Fruit fly (Drosophila melanogaster) whole organism, embryonic: ENCODE measurements around the gene CG17329.

Source experiments
- Bdp1 ChIP-seq: fragments of 200-800 bp; sonication (Bioruptor generic); optimal IDR thresholded peaks from 3 replicates; lab custom pipeline; 2016; ENCODE audit warnings: missing biosample characterization, missing genetic modification characterization
- Bgb ChIP-seq: fragments of 200-800 bp; sonication (Bioruptor generic); IDR thresholded peaks from 2 replicates; pipeline ENCODE4 v1.3.6; 2022; ENCODE audit warnings: missing biosample characterization, missing genetic modification characterization; ENCODE audit not compliant: partially characterized antibody
- CG10959 ChIP-seq: fragments of 200-800 bp; sonication (Bioruptor generic); IDR thresholded peaks from 2 replicates; pipeline ENCODE4 v1.3.6; 2022; ENCODE audit warnings: missing biosample characterization, missing genetic modification characterization
- CG12155 ChIP-seq: fragments of 200-800 bp; sonication (Bioruptor generic); optimal IDR thresholded peaks from 3 replicates; lab custom pipeline; 2016; ENCODE audit warnings: missing biosample characterization, missing genetic modification characterization
- CG12219 ChIP-seq: fragments of 200-800 bp; sonication (Bioruptor generic); optimal IDR thresholded peaks from 3 replicates; lab custom pipeline; 2018; ENCODE audit warnings: missing biosample characterization, mild to moderate bottlenecking, missing genetic modification characterization
- CG12659 ChIP-seq: fragments of 200-800 bp; sonication (Bioruptor generic); optimal IDR thresholded peaks from 3 replicates; lab custom pipeline; 2017; ENCODE audit warnings: mild to moderate bottlenecking, missing biosample characterization, missing genetic modification reagents, missing genetic modification characterization
- CG14050 ChIP-seq: fragments of 200-800 bp; sonication (Bioruptor generic); IDR thresholded peaks from 3 replicates; pipeline ENCODE4 v1.3.6; 2022; ENCODE audit warnings: missing biosample characterization, missing genetic modification characterization
- CG15514 ChIP-seq: fragments of 200-800 bp; sonication (Bioruptor generic); optimal IDR thresholded peaks from 3 replicates; lab custom pipeline; 2017; ENCODE audit warnings: missing biosample characterization, missing genetic modification characterization, mild to moderate bottlenecking, moderate library complexity, missing genetic modification reagents
- CG15601 ChIP-seq: fragments of 200-800 bp; sonication (Bioruptor generic); optimal IDR thresholded peaks from 3 replicates; lab custom pipeline; 2019; ENCODE audit warnings: missing biosample characterization, mild to moderate bottlenecking, missing genetic modification characterization, moderate library complexity
- CG17186 ChIP-seq: fragments of 200-800 bp; sonication (Bioruptor generic); optimal IDR thresholded peaks from 3 replicates; lab custom pipeline; 2017; ENCODE audit warnings: missing biosample characterization, missing genetic modification reagents, missing genetic modification characterization
- CG17612 ChIP-seq: fragments of 200-800 bp; sonication (Bioruptor generic); IDR thresholded peaks from 2 replicates; pipeline ENCODE4 v1.3.6; 2022; ENCODE audit warnings: missing biosample characterization, missing genetic modification characterization
- CG17802 ChIP-seq: fragments of 200-800 bp; sonication (Bioruptor generic); optimal IDR thresholded peaks from 2 replicates; lab custom pipeline; 2018; ENCODE audit warnings: missing biosample characterization, mild to moderate bottlenecking, missing genetic modification characterization, moderate library complexity
- CG17829 ChIP-seq: fragments of 200-800 bp; optimal IDR thresholded peaks from 2 replicates; lab custom pipeline; 2019; ENCODE audit warnings: missing biosample characterization, mild to moderate bottlenecking, missing genetic modification characterization, moderate library complexity
- CG18619 ChIP-seq: fragments of 200-800 bp; sonication (Bioruptor generic); optimal IDR thresholded peaks from 3 replicates; lab custom pipeline; 2017; ENCODE audit warnings: missing biosample characterization, mild to moderate bottlenecking, missing genetic modification characterization
- CG2678 ChIP-seq: fragments of 200-800 bp; sonication (Bioruptor generic); optimal IDR thresholded peaks from 3 replicates; lab custom pipeline; 2019; ENCODE audit warnings: missing biosample characterization, mild to moderate bottlenecking, missing genetic modification characterization, moderate library complexity
- CG31224 ChIP-seq: fragments of 200-800 bp; sonication (Bioruptor generic); IDR thresholded peaks from 2 replicates; pipeline ENCODE4 v1.3.6; 2022; ENCODE audit warnings: missing biosample characterization, missing genetic modification characterization
- CG3281 ChIP-seq: fragments of 200-800 bp; sonication (Bioruptor generic); optimal IDR thresholded peaks from 3 replicates; lab custom pipeline; 2017; ENCODE audit warnings: missing biosample characterization, mild to moderate bottlenecking, missing genetic modification characterization
- CG34376 ChIP-seq: fragments of 200-800 bp; sonication (Bioruptor generic); optimal IDR thresholded peaks from 2 replicates; lab custom pipeline; 2018; ENCODE audit warnings: missing biosample characterization, mild to moderate bottlenecking, missing genetic modification characterization
- CG4404 ChIP-seq: fragments of 200-800 bp; sonication (Bioruptor generic); IDR thresholded peaks from 2 replicates; pipeline ENCODE4 v1.3.6; 2022; ENCODE audit warnings: missing biosample characterization, missing genetic modification characterization
- CG4617 ChIP-seq: fragments of 200-800 bp; sonication (Bioruptor generic); optimal IDR thresholded peaks from 3 replicates; lab custom pipeline; 2016; ENCODE audit warnings: missing biosample characterization, missing genetic modification characterization, borderline replicate concordance
- CG5953 ChIP-seq: fragments of 200-800 bp; sonication (Bioruptor generic); IDR thresholded peaks from 2 replicates; pipeline ENCODE4 v1.3.6; 2022; ENCODE audit warnings: missing biosample characterization, missing genetic modification characterization
- CG6272 ChIP-seq: fragments of 200-800 bp; sonication (Bioruptor generic); IDR thresholded peaks from 2 replicates; pipeline ENCODE4 v1.3.6; 2022; ENCODE audit warnings: missing biosample characterization, missing genetic modification characterization
- CG9727 ChIP-seq: fragments of 200-800 bp; sonication (Bioruptor generic); optimal IDR thresholded peaks from 3 replicates; lab custom pipeline; 2017; ENCODE audit warnings: missing biosample characterization, mild to moderate bottlenecking, missing genetic modification characterization
- Dref ChIP-seq: fragments of 200-800 bp; sonication (Bioruptor generic); IDR thresholded peaks from 2 replicates; pipeline ENCODE4 v1.3.6; 2022; ENCODE audit warnings: missing biosample characterization, missing genetic modification characterization
- HLHmδ ChIP-seq: fragments of 200-800 bp; sonication (Bioruptor generic); optimal IDR thresholded peaks from 2 replicates; lab custom pipeline; 2018; ENCODE audit warnings: missing biosample characterization, mild to moderate bottlenecking, missing genetic modification characterization, moderate library complexity
- Hand ChIP-seq: fragments of 200-800 bp; sonication (Bioruptor generic); optimal IDR thresholded peaks from 2 replicates; lab custom pipeline; 2017; ENCODE audit warnings: mild to moderate bottlenecking, missing biosample characterization, missing genetic modification reagents, missing genetic modification characterization
- MESR4 ChIP-seq: fragments of 200-800 bp; sonication (Bioruptor generic); optimal IDR thresholded peaks from 2 replicates; lab custom pipeline; 2018; ENCODE audit warnings: missing biosample characterization, mild to moderate bottlenecking, missing genetic modification characterization, moderate library complexity
- Mad ChIP-seq: fragments of 200-800 bp; sonication (Bioruptor generic); optimal IDR thresholded peaks from 2 replicates; lab custom pipeline; 2016; ENCODE audit warnings: missing biosample characterization, missing genetic modification characterization
- Mes4 ChIP-seq: fragments of 200-800 bp; sonication (Bioruptor generic); optimal IDR thresholded peaks from 2 replicates; lab custom pipeline; 2016; ENCODE audit warnings: missing biosample characterization, missing genetic modification characterization
- Scr ChIP-seq: fragments of 200-800 bp; sonication (Bioruptor generic); IDR thresholded peaks from 2 replicates; pipeline ENCODE4 v1.3.6; 2022; ENCODE audit warnings: missing biosample characterization, missing genetic modification characterization; ENCODE audit not compliant: partially characterized antibody
- az2 ChIP-seq: fragments of 200-800 bp; sonication (Bioruptor generic); optimal IDR thresholded peaks from 3 replicates; lab custom pipeline; 2016; ENCODE audit warnings: missing biosample characterization, missing genetic modification characterization
- bab2 ChIP-seq: fragments of 200-800 bp; sonication (Bioruptor generic); optimal IDR thresholded peaks from 2 replicates; lab custom pipeline; 2016; ENCODE audit warnings: missing biosample characterization, missing genetic modification characterization
- bowl ChIP-seq: fragments of 200-800 bp; sonication (Bioruptor generic); IDR thresholded peaks from 2 replicates; pipeline ENCODE4 v1.3.6; 2022; ENCODE audit warnings: missing biosample characterization, missing genetic modification characterization
- fu2 ChIP-seq: fragments of 200-800 bp; sonication (Bioruptor generic); optimal IDR thresholded peaks from 2 replicates; lab custom pipeline; 2016; ENCODE audit warnings: missing biosample characterization, missing genetic modification characterization
- gfzf ChIP-seq: fragments of 200-800 bp; sonication (Bioruptor generic); optimal IDR thresholded peaks from 2 replicates; lab custom pipeline; 2016; ENCODE audit warnings: missing biosample characterization, mild to moderate bottlenecking, missing genetic modification characterization, moderate library complexity
- gsb-n ChIP-seq: fragments of 200-800 bp; sonication (Bioruptor generic); optimal IDR thresholded peaks from 3 replicates; lab custom pipeline; 2018; ENCODE audit warnings: missing biosample characterization, mild to moderate bottlenecking, missing genetic modification characterization
- ind ChIP-seq: fragments of 200-800 bp; sonication (Bioruptor generic); optimal IDR thresholded peaks from 3 replicates; lab custom pipeline; 2016; ENCODE audit warnings: missing biosample characterization, missing genetic modification characterization
- klu ChIP-seq: fragments of 200-800 bp; sonication (Bioruptor generic); IDR thresholded peaks from 2 replicates; pipeline ENCODE4 v1.3.6; 2022; ENCODE audit warnings: missing biosample characterization, missing genetic modification characterization
- lola ChIP-seq, 3 experiments: fragments of >200 bp in 2 of 3; fragments of 200-800 bp in 1 of 3; sonication (Bioruptor generic) in 1 of 3; optimal IDR thresholded peaks; 2 replicates each; lab custom pipeline; 2017 to 2019; ENCODE audit warnings: missing biosample characterization in 3 of 3, missing genetic modification characterization in 3 of 3, mild to moderate bottlenecking in 1 of 3, moderate library complexity in 1 of 3
- nom ChIP-seq: fragments of 200-800 bp; sonication (Bioruptor generic); optimal IDR thresholded peaks from 2 replicates; lab custom pipeline; 2017; ENCODE audit warnings: missing biosample characterization, missing genetic modification characterization, mild to moderate bottlenecking, moderate library complexity, missing genetic modification reagents
- phol ChIP-seq: fragments of 200-800 bp; sonication (Bioruptor generic); optimal IDR thresholded peaks from 3 replicates; lab custom pipeline; 2018; ENCODE audit warnings: missing biosample characterization, mild to moderate bottlenecking, missing genetic modification characterization, moderate library complexity
- sens ChIP-seq: fragments of 200-800 bp; sonication (Bioruptor generic); peaks from one replicate; lab custom pipeline; 2016; ENCODE audit warnings: missing biosample characterization, missing genetic modification characterization
- sima ChIP-seq: fragments of 200-800 bp; sonication (Bioruptor generic); optimal IDR thresholded peaks from 2 replicates; lab custom pipeline; 2016; ENCODE audit warnings: missing biosample characterization, missing genetic modification characterization
- sisA ChIP-seq: fragments of 200-800 bp; sonication (Bioruptor generic); IDR thresholded peaks from 2 replicates; pipeline ENCODE4 v1.3.6; 2022; ENCODE audit warnings: missing biosample characterization, missing genetic modification characterization
- sob ChIP-seq: fragments of 200-800 bp; sonication (Bioruptor generic); IDR thresholded peaks from 2 replicates; pipeline ENCODE4 v1.3.6; 2022; ENCODE audit warnings: missing biosample characterization, missing genetic modification characterization
- sqz ChIP-seq: fragments of 200-800 bp; sonication (Bioruptor generic); optimal IDR thresholded peaks from 3 replicates; lab custom pipeline; 2018; ENCODE audit warnings: missing biosample characterization, mild to moderate bottlenecking, missing genetic modification characterization
- stwl ChIP-seq: fragments of 200-800 bp; sonication (Bioruptor generic); optimal IDR thresholded peaks from 3 replicates; lab custom pipeline; 2018; ENCODE audit warnings: missing biosample characterization, mild to moderate bottlenecking, missing genetic modification characterization, moderate library complexity
- tgo ChIP-seq: fragments of 200-800 bp; sonication (Bioruptor generic); IDR thresholded peaks from 3 replicates; pipeline ENCODE4 v1.3.6; 2022; ENCODE audit warnings: missing biosample characterization, missing genetic modification characterization
- tin ChIP-seq: fragments of 200-800 bp; sonication (Bioruptor generic); optimal IDR thresholded peaks from 3 replicates; lab custom pipeline; 2016; ENCODE audit warnings: missing biosample characterization, missing genetic modification characterization
- trh ChIP-seq: fragments of 200-800 bp; sonication (Bioruptor generic); optimal IDR thresholded peaks from 2 replicates; lab custom pipeline; 2016; ENCODE audit warnings: missing biosample characterization, missing genetic modification characterization
- zfh2 ChIP-seq: fragments of 200-800 bp; sonication (Bioruptor generic); optimal IDR thresholded peaks from 2 replicates; lab custom pipeline; 2016; ENCODE audit warnings: missing biosample characterization, missing genetic modification characterization

The CG17329 gene

dm6 chr2L:16310648-16311047 lies 19.6 kb downstream of the CG17329 start, which contains the start of the genes cni and fzy (continued):
- TF ChIP-seq CG14050 (GFP tag; lab: Robert Waterston, UW): no peak
- TF ChIP-seq ind (GFP tag; lab: Kevin White, UChicago): peak; percentile 34
- TF ChIP-seq CG15601 (tag; lab: Kevin White, UChicago): peak; percentile 3
- peak; percentile 54 for TF ChIP-seq CG17829 (tag; lab: Kevin White, UChicago)
- TF ChIP-seq bab2 (GFP tag; lab: Kevin White, UChicago): peak; percentile 23
- TF ChIP-seq tgo (GFP tag; lab: Robert Waterston, UW): no peak
- TF ChIP-seq lola (GFP tag; optimal IDR thresholded peaks at IDR 0.05; lab: Kevin White, UChicago): no peak
- no peak for TF ChIP-seq CG17612 (GFP tag; lab: Robert Waterston, UW)
- no peak for TF ChIP-seq Hand (GFP tag; lab: Kevin White, UChicago)
- TF ChIP-seq CG17186 (GFP tag; lab: Kevin White, UChicago): peak; percentile 68
- 0 out of 2 replicates have a peak, but pooled peaks have one; percentile 16 for TF ChIP-seq Bgb (GFP tag; lab: Robert Waterston, UW)
- TF ChIP-seq stwl (tag; lab: Kevin White, UChicago): peak; percentile 69
- peak; percentile 82 for TF ChIP-seq sens (GFP tag; lab: Kevin White, UChicago)
- no peak for TF ChIP-seq CG17802
- no peak for TF ChIP-seq HLHmδ (GFP tag; lab: Kevin White, UChicago)
- TF ChIP-seq gsb-n (tag; lab: Kevin White, UChicago): peak; percentile 40
- TF ChIP-seq Bdp1 (GFP tag; lab: Kevin White, UChicago): peak; percentile 21
- TF ChIP-seq sqz (GFP tag; lab: Kevin White, UChicago): peak; percentile 96
- TF ChIP-seq klu (GFP tag; lab: Robert Waterston, UW): no peak
- peak; percentile 22; the same call in 1 of the 2 replicates for TF ChIP-seq Scr (GFP tag; lab: Robert Waterston, UW)
- TF ChIP-seq MESR4 (GFP tag; lab: Kevin White, UChicago): peak; percentile 21
- TF ChIP-seq CG12659 (GFP tag; lab: Kevin White, UChicago): peak; percentile 74
- no peak for TF ChIP-seq Dref (GFP tag; lab: Robert Waterston, UW)
- TF ChIP-seq trh (GFP tag; lab: Kevin White, UChicago): no peak
- TF ChIP-seq tin: peak; percentile 31
- TF ChIP-seq fu2: peak; percentile 9
- no peak for TF ChIP-seq bowl (GFP tag; lab: Robert Waterston, UW)
- peak; percentile 9 for TF ChIP-seq Mad
- no peak for TF ChIP-seq CG5953 (GFP tag; lab: Robert Waterston, UW)
- TF ChIP-seq CG4404 (GFP tag; lab: Robert Waterston, UW): no peak
- peak; percentile 16 for TF ChIP-seq CG34376 (GFP tag; lab: Kevin White, UChicago)
- peak; percentile 94 for TF ChIP-seq phol (tag; lab: Kevin White, UChicago)
- TF ChIP-seq CG3281 (GFP tag; lab: Kevin White, UChicago): no peak
- peak; percentile 44 for TF ChIP-seq CG9727 (GFP tag; lab: Kevin White, UChicago)
- TF ChIP-seq sisA (GFP tag; lab: Robert Waterston, UW): peak; percentile 39; the same call in 1 of the 2 replicates
- TF ChIP-seq zfh2 (GFP tag; lab: Kevin White, UChicago): peak; percentile 14
- TF ChIP-seq CG12155 (GFP tag; lab: Kevin White, UChicago): peak; percentile 37
- peak; percentile 12 for TF ChIP-seq az2 (GFP tag; lab: Kevin White, UChicago)
- TF ChIP-seq sob (GFP tag; lab: Robert Waterston, UW): no peak
- TF ChIP-seq CG31224 (GFP tag; lab: Robert Waterston, UW): no peak
- peak; percentile 64 for TF ChIP-seq CG15514 (GFP tag; lab: Kevin White, UChicago)
- no peak for TF ChIP-seq CG10959
- peak; percentile 80 for TF ChIP-seq gfzf (GFP tag; lab: Kevin White, UChicago)
- TF ChIP-seq CG18619 (GFP tag; lab: Kevin White, UChicago): no peak
- TF ChIP-seq sima (GFP tag; lab: Kevin White, UChicago): no peak
- no peak for TF ChIP-seq CG6272 (GFP tag; lab: Robert Waterston, UW)
- no peak for TF ChIP-seq CG12219 (GFP tag; lab: Kevin White, UChicago)
- TF ChIP-seq Mes4 (GFP tag; lab: Kevin White, UChicago): no peak
- no peak for TF ChIP-seq nom (GFP tag; lab: Kevin White, UChicago)
- TF ChIP-seq CG4617 (GFP tag; lab: Kevin White, UChicago): peak; percentile 70
- peak; percentile 23 for TF ChIP-seq CG2678 (tag; lab: Kevin White, UChicago)
